Worm (Caenorhabditis elegans) whole organism, L3 larva: Measurements from ENCODE around the gene srsx-18.

Source experiments
- R02D3.7 ChIP-seq: fragments of 150-350 bp; optimal IDR thresholded peaks from 2 replicates; lab custom pipeline; 2014; ENCODE audit warnings: missing biosample characterization, missing genetic modification characterization
- ZK546.5 ChIP-seq: sonication (generic microtip); optimal IDR thresholded peaks from 2 replicates; lab custom pipeline; 2017; ENCODE audit warnings: missing biosample characterization, missing genetic modification characterization
- aly-2 ChIP-seq: fragments of 150-350 bp; optimal IDR thresholded peaks from 2 replicates; lab custom pipeline; 2014; ENCODE audit warnings: missing biosample characterization, missing genetic modification characterization
- ceh-16 ChIP-seq: sonication (generic microtip); optimal IDR thresholded peaks from 2 replicates; lab custom pipeline; 2017; ENCODE audit warnings: missing biosample characterization, missing genetic modification characterization
- ceh-9 ChIP-seq: sonication (generic microtip); optimal IDR thresholded peaks from 2 replicates; lab custom pipeline; 2018; ENCODE audit warnings: missing biosample characterization, missing genetic modification characterization
- egl-27 ChIP-seq: sonication (generic microtip); optimal IDR thresholded peaks from 4 replicates; lab custom pipeline; 2017; ENCODE audit warnings: missing biosample characterization, missing genetic modification reagents, missing genetic modification characterization
- elt-1 ChIP-seq: fragments of 150-350 bp; optimal IDR thresholded peaks from 2 replicates; lab custom pipeline; 2014; ENCODE audit warnings: missing biosample characterization, missing genetic modification characterization
- elt-2 ChIP-seq: sonication (generic microtip); optimal IDR thresholded peaks from 2 replicates; lab custom pipeline; 2016; ENCODE audit warnings: missing genetic modification reagents, mild to moderate bottlenecking, missing genetic modification characterization, missing compliant biosample characterization
- elt-3 ChIP-seq, 3 experiments: fragments of 150-350 bp in 1 of 3; sonication (generic microtip) in 2 of 3; optimal IDR thresholded peaks; 2 replicates in 2 of 3; 4 replicates in 1 of 3; lab custom pipeline; 2014 to 2017; ENCODE audit warnings: missing biosample characterization in 3 of 3, missing genetic modification characterization in 3 of 3
- eor-1 ChIP-seq, 2 experiments: fragments of 150-350 bp; optimal IDR thresholded peaks; 2 replicates each; lab custom pipeline; 2014 to 2018; ENCODE audit warnings: missing biosample characterization in 2 of 2, missing genetic modification characterization in 2 of 2
- fkh-10 ChIP-seq: sonication (generic microtip); optimal IDR thresholded peaks from 2 replicates; lab custom pipeline; 2017; ENCODE audit warnings: missing biosample characterization, missing genetic modification reagents, missing genetic modification characterization
- fos-1 ChIP-seq: fragments of 150-350 bp; optimal IDR thresholded peaks from 2 replicates; lab custom pipeline; 2014; ENCODE audit warnings: missing biosample characterization, missing genetic modification characterization
- hmg-11 ChIP-seq: sonication (generic microtip); optimal IDR thresholded peaks from 2 replicates; lab custom pipeline; 2016; ENCODE audit warnings: missing genetic modification characterization, missing compliant biosample characterization
- jun-1 ChIP-seq: fragments of 150-350 bp; optimal IDR thresholded peaks from 2 replicates; lab custom pipeline; 2014; ENCODE audit warnings: missing biosample characterization, missing genetic modification reagents, missing genetic modification characterization
- lin-15B ChIP-seq: fragments of 150-350 bp; optimal IDR thresholded peaks from 2 replicates; lab custom pipeline; 2014; ENCODE audit warnings: missing biosample characterization, missing genetic modification characterization
- lsy-12 ChIP-seq: sonication (generic microtip); optimal IDR thresholded peaks from 2 replicates; lab custom pipeline; 2016; ENCODE audit warnings: mild to moderate bottlenecking, missing genetic modification characterization, missing compliant biosample characterization
- mdl-1 ChIP-seq: fragments of 150-350 bp; optimal IDR thresholded peaks from 2 replicates; lab custom pipeline; 2014; ENCODE audit warnings: missing biosample characterization, missing genetic modification characterization
- mml-1 ChIP-seq: fragments of 150-350 bp; sonication (generic microtip); optimal IDR thresholded peaks from 3 replicates; lab custom pipeline; 2014; ENCODE audit warnings: missing biosample characterization, missing genetic modification characterization
- nhr-11 ChIP-seq: fragments of 150-350 bp; optimal IDR thresholded peaks from 2 replicates; lab custom pipeline; 2014; ENCODE audit warnings: missing biosample characterization, missing genetic modification characterization
- nhr-23 ChIP-seq: fragments of 150-350 bp; optimal IDR thresholded peaks from 2 replicates; lab custom pipeline; 2014; ENCODE audit warnings: missing biosample characterization, missing genetic modification reagents, missing genetic modification characterization
- nhr-28 ChIP-seq: fragments of 150-350 bp; optimal IDR thresholded peaks from 2 replicates; lab custom pipeline; 2014; ENCODE audit warnings: missing biosample characterization, missing genetic modification characterization
- nhr-43 ChIP-seq: sonication (generic microtip); optimal IDR thresholded peaks from 2 replicates; lab custom pipeline; 2016; ENCODE audit warnings: mild to moderate bottlenecking, missing genetic modification characterization, missing compliant biosample characterization; ENCODE audit not compliant: poor library complexity, severe bottlenecking
- nhr-67 ChIP-seq: fragments of 150-350 bp; optimal IDR thresholded peaks from 2 replicates; lab custom pipeline; 2014; ENCODE audit warnings: missing biosample characterization, missing genetic modification characterization
- nhr-76 ChIP-seq: fragments of 150-350 bp; sonication (generic microtip); optimal IDR thresholded peaks from 5 replicates; lab custom pipeline; 2014; ENCODE audit warnings: missing biosample characterization, missing genetic modification characterization
- nhr-77 ChIP-seq: fragments of 150-350 bp; optimal IDR thresholded peaks from 2 replicates; lab custom pipeline; 2014; ENCODE audit warnings: missing biosample characterization, missing genetic modification characterization
- pha-4 ChIP-seq: fragments of 150-350 bp; optimal IDR thresholded peaks from 2 replicates; lab custom pipeline; 2014; ENCODE audit warnings: missing biosample characterization, missing genetic modification reagents, missing genetic modification characterization
- pqm-1 ChIP-seq: fragments of 150-350 bp; optimal IDR thresholded peaks from 2 replicates; lab custom pipeline; 2017; ENCODE audit warnings: missing biosample characterization, missing genetic modification characterization, inconsistent platforms
- sea-2 ChIP-seq: fragments of 150-350 bp; sonication (generic microtip); optimal IDR thresholded peaks from 4 replicates; lab custom pipeline; 2014; ENCODE audit warnings: missing biosample characterization, missing genetic modification reagents, missing genetic modification characterization
- unc-39 ChIP-seq: sonication (generic microtip); optimal IDR thresholded peaks from 4 replicates; lab custom pipeline; 2017; ENCODE audit warnings: missing biosample characterization, missing genetic modification characterization
- unc-62 ChIP-seq: fragments of 150-350 bp; sonication (generic microtip); optimal IDR thresholded peaks from 4 replicates; lab custom pipeline; 2014; ENCODE audit warnings: missing biosample characterization, missing genetic modification reagents, missing genetic modification characterization
- zag-1 ChIP-seq: fragments of 150-350 bp; optimal IDR thresholded peaks from 2 replicates; lab custom pipeline; 2014; ENCODE audit warnings: missing biosample characterization, missing genetic modification characterization
- ztf-11 ChIP-seq: fragments of 150-350 bp; optimal IDR thresholded peaks from 2 replicates; lab custom pipeline; 2014; ENCODE audit warnings: missing biosample characterization, missing genetic modification characterization

The srsx-18 gene

DNA sequence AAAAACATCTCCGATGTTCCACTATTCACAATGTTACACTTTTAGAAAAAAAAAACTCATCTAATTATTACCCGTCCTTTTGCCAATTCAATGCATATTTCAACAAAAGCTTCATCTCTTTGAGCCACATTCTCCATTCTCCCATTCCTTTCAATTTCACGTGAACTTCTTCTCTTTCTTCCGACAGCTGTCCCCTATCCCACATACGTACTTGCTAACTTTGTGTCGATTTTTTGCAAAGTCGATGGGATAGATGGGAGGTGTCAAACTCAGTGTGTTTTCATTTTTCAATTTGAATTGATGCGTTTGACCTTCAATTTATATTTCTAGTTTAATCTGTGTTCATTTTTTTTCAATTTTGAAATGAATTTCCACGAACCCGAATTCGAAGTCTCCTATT is 31.1 kb upstream of the srsx-18 start:
- TF ChIP-seq zag-1 (tag; lab: Kevin White, UChicago), result no peak
- TF ChIP-seq ztf-11 (tag; lab: Kevin White, UChicago), result no peak
- TF ChIP-seq R02D3.7 (tag; lab: Kevin White, UChicago), result no peak
- no peak for TF ChIP-seq pha-4 (tag; lab: Kevin White, UChicago)
- TF ChIP-seq nhr-28, result no peak
- no peak for TF ChIP-seq mml-1 (tag; lab: Kevin White, UChicago)
- TF ChIP-seq ceh-16 (tag; lab: Kevin White, UChicago), result no peak
- no peak for TF ChIP-seq eor-1 (tag; optimal IDR thresholded peaks at IDR 0.05; lab: Kevin White, UChicago)
- no peak for TF ChIP-seq lsy-12 (tag; lab: Kevin White, UChicago)
- TF ChIP-seq nhr-23 (tag; lab: Kevin White, UChicago), result no peak

ce11 chrV:5893015-5893414 is 29.3 kb upstream of the srsx-18 start, which contains the start of gene C04E6.7:
Gene C04E6.7 (plus strand): TSS chrV:5893315.
- TF ChIP-seq elt-2 (tag; lab: Kevin White, UChicago) (no peak), R02D3.7 (tag; lab: Kevin White, UChicago) (no peak), ceh-9 (no peak), fos-1 (no peak), nhr-11 (tag; lab: Kevin White, UChicago) (no peak), pqm-1 (tag; lab: Kevin White, UChicago) (no peak), aly-2 (tag; lab: Kevin White, UChicago) (no peak), fkh-10 (GFP tag; lab: Kevin White, UChicago) (no peak)

DNA sequence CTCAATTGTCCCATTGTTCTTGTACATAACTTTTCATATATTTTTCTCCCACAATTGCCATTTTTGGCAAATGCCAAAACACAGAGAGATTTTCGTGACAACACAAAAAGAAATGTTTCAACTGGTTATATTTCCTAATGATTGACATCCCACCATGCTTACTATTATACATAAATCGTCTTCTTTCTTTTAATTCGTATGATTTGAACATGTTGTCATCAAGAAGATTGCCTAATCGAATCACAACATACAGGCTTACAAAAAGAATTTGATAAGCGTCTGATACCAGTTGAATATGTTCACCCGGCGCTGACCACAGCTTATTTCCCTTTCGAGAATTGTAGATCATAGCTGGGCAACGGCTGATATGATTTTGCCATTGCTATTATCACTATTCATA is 27.3 kb upstream of the srsx-18 start, which contains the start of gene grd-9:
Gene grd-9 (plus strand): TSS at position 301 of the 400 bp plus-strand sequence.
- TF ChIP-seq sea-2 (GFP tag; lab: Kevin White, UChicago) (no peak), unc-39 (tag; lab: Kevin White, UChicago) (no peak), mml-1 (tag; lab: Kevin White, UChicago) (no peak), nhr-23 (tag; lab: Kevin White, UChicago) (no peak), nhr-76 (tag; lab: Kevin White, UChicago) (no peak), hmg-11 (tag; lab: Kevin White, UChicago) (no peak), nhr-43 (no peak), fos-1 (no peak), unc-62 (GFP tag; lab: Kevin White, UChicago) (no peak), nhr-67 (tag; lab: Kevin White, UChicago) (no peak), ZK546.5 (no peak), lsy-12 (tag; lab: Kevin White, UChicago) (no peak), elt-3 (tag; optimal IDR thresholded peaks at IDR 0.05; lab: Kevin White, UChicago) (no peak), nhr-77 (tag; lab: Kevin White, UChicago) (no peak), mdl-1 (tag; lab: Kevin White, UChicago) (no peak), egl-27 (tag; lab: Kevin White, UChicago) (no peak)

DNA sequence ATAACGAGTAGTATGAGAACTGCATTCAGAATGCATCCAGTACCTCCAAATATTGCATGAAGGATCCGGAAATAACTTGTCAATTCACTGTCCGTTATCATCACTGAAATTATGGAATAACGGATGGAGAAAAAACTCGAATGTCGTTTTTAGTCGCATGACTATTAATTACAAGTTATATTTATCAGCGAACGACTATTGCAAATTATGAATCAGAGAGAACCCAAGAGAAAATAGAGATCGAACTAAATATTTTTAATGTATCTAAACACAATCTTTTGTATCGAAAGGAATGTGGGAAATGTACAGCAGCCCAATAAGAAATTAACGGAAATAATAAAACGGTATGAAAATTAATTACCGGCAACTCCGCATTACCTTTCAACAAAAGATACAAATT is 22.4 kb upstream of the srsx-18 start, which contains the start of gene srd-16:
Gene srd-16 (minus strand): TSS at position 101 of the 400 bp plus-strand sequence.
- no peak for TF ChIP-seq jun-1
- TF ChIP-seq nhr-67 (tag; lab: Kevin White, UChicago), result no peak
- TF ChIP-seq fkh-10 (GFP tag; lab: Kevin White, UChicago), result no peak
- no peak for TF ChIP-seq elt-1 (tag; lab: Kevin White, UChicago)
- TF ChIP-seq elt-2 (tag; lab: Kevin White, UChicago), result no peak

DNA sequence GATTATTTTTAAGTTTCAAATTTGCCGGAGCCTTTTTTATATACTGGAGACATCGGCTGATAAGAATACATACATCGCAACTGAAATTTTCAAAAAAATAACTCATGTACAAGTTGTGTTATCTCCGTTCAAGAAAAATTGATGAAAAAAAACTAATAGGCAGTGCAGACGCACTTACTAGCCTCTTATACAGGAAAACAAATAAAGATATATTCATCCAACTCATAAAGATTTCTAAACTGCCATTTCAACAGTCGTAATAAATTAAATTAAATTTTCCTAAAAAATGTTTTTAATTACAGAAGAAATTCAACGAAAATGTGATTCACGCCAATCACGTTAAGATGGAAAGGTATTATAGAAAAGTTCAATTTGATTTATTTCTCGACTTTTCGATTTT is 20.5 kb upstream of the srsx-18 start, which contains the start of gene C04E6.5:
Gene C04E6.5 (plus strand): TSS at position 301 of the 400 bp plus-strand sequence.
- TF ChIP-seq nhr-67 (tag; lab: Kevin White, UChicago) (no peak), nhr-76 (tag; lab: Kevin White, UChicago) (no peak), unc-39 (tag; lab: Kevin White, UChicago) (no peak), hmg-11 (tag; lab: Kevin White, UChicago) (no peak), mdl-1 (tag; lab: Kevin White, UChicago) (no peak), egl-27 (tag; lab: Kevin White, UChicago) (no peak), jun-1 (no peak), lin-15B (tag; lab: Kevin White, UChicago) (no peak), eor-1 (tag; optimal IDR thresholded peaks at IDR 0.05; lab: Kevin White, UChicago) (no peak), mml-1 (tag; lab: Kevin White, UChicago) (no peak), unc-62 (GFP tag; lab: Kevin White, UChicago) (no peak)
